Worm (Caenorhabditis elegans) whole organism, L4 larva: ENCODE results near the gene ZK662.2.

Source experiments
- D1046.2 ChIP-seq: fragments of 200-800 bp; sonication (Bioruptor generic); IDR thresholded peaks from 2 replicates; pipeline ENCODE4 v1.3.6; 2022; ENCODE audit warnings: missing genetic modification characterization, missing compliant biosample characterization
- F10B5.3 ChIP-seq: sonication (generic microtip); optimal IDR thresholded peaks from 2 replicates; lab custom pipeline; 2016; ENCODE audit warnings: mild to moderate bottlenecking, missing genetic modification characterization, missing compliant biosample characterization
- F26F4.8 ChIP-seq: fragments of 200-800 bp; sonication (Bioruptor generic); conservative IDR thresholded peaks from 2 replicates; pipeline ENCODE4 v1.3.6; 2022; ENCODE audit warnings: missing genetic modification characterization, missing compliant biosample characterization
- R02D3.7 ChIP-seq: fragments of 150-350 bp; sonication (generic microtip); optimal IDR thresholded peaks from 3 replicates; lab custom pipeline; 2014; ENCODE audit warnings: missing biosample characterization, missing genetic modification characterization
- ZK337.2 ChIP-seq: fragments of 200-800 bp; sonication (Bioruptor generic); IDR thresholded peaks from 2 replicates; pipeline ENCODE4 v1.3.6; 2022; ENCODE audit warnings: missing genetic modification reagents, missing genetic modification characterization, missing compliant biosample characterization
- arid-1 ChIP-seq: fragments of 200-800 bp; sonication (Bioruptor generic); conservative IDR thresholded peaks from 2 replicates; pipeline ENCODE4 v1.3.6; 2022; ENCODE audit warnings: missing genetic modification reagents, missing genetic modification characterization, missing compliant biosample characterization
- ctbp-1 ChIP-seq: fragments of 200-800 bp; sonication (Bioruptor generic); IDR thresholded peaks from 2 replicates; pipeline ENCODE4 v1.3.6; 2022; ENCODE audit warnings: missing genetic modification reagents, missing genetic modification characterization, missing compliant biosample characterization
- daf-16 ChIP-seq, 3 experiments: sonication (generic microtip); optimal IDR thresholded peaks; 2 replicates each; lab custom pipeline; 2016 to 2017; ENCODE audit warnings: missing genetic modification characterization in 3 of 3, missing genetic modification reagents in 3 of 3, mild to moderate bottlenecking in 2 of 3, missing compliant biosample characterization in 2 of 3, missing biosample characterization in 1 of 3, moderate library complexity in 1 of 3
- daf-19 ChIP-seq: fragments of 200-800 bp; sonication (Bioruptor generic); conservative IDR thresholded peaks from 2 replicates; pipeline ENCODE4 v1.3.6; 2022; ENCODE audit warnings: missing genetic modification characterization, missing compliant biosample characterization
- dmd-8 ChIP-seq: fragments of 200-800 bp; sonication (Bioruptor generic); IDR thresholded peaks from 2 replicates; pipeline ENCODE4 v1.3.6; 2022; ENCODE audit warnings: missing genetic modification characterization, missing compliant biosample characterization
- dmd-9 ChIP-seq: fragments of 200-800 bp; sonication (Bioruptor generic); IDR thresholded peaks from 2 replicates; pipeline ENCODE4 v1.3.6; 2022; ENCODE audit warnings: missing genetic modification reagents, missing genetic modification characterization, missing compliant biosample characterization
- dpl-1 ChIP-seq: fragments of 150-350 bp; optimal IDR thresholded peaks from 2 replicates; lab custom pipeline; 2014; ENCODE audit warnings: missing biosample characterization, missing genetic modification reagents, missing genetic modification characterization
- dve-1 ChIP-seq: sonication (generic microtip); optimal IDR thresholded peaks from 2 replicates; lab custom pipeline; 2017; ENCODE audit warnings: antibody characterized with exemption, mild to moderate bottlenecking, missing genetic modification characterization, missing compliant biosample characterization; ENCODE audit not compliant: insufficient read depth
- egl-27 ChIP-seq: sonication (generic microtip); optimal IDR thresholded peaks from 3 replicates; lab custom pipeline; 2017; ENCODE audit warnings: missing biosample characterization, missing genetic modification reagents, missing genetic modification characterization
- egl-43 ChIP-seq: fragments of 200-800 bp; sonication (Bioruptor generic); IDR thresholded peaks from 2 replicates; pipeline ENCODE4 v1.3.6; 2022; ENCODE audit warnings: missing genetic modification reagents, missing genetic modification characterization, missing compliant biosample characterization
- fkh-10 ChIP-seq: fragments of 150-350 bp; optimal IDR thresholded peaks from 2 replicates; lab custom pipeline; 2014; ENCODE audit warnings: missing biosample characterization, missing genetic modification reagents, missing genetic modification characterization
- gei-8 ChIP-seq: fragments of 200-800 bp; sonication (Bioruptor generic); optimal IDR thresholded peaks from 2 replicates; lab custom pipeline; 2018; ENCODE audit warnings: mild to moderate bottlenecking, missing genetic modification characterization, missing compliant biosample characterization
- hlh-11 ChIP-seq: fragments of 200-800 bp; sonication (Bioruptor generic); optimal IDR thresholded peaks from 2 replicates; lab custom pipeline; 2018; ENCODE audit warnings: mild to moderate bottlenecking, missing genetic modification characterization, missing compliant biosample characterization
- hmg-1.1 ChIP-seq: fragments of 200-800 bp; sonication (Bioruptor generic); IDR thresholded peaks from 2 replicates; pipeline ENCODE4 v1.3.6; 2022; ENCODE audit warnings: missing genetic modification reagents, missing genetic modification characterization, missing compliant biosample characterization
- jun-1 ChIP-seq: fragments of 150-350 bp; optimal IDR thresholded peaks from 2 replicates; lab custom pipeline; 2014; ENCODE audit warnings: missing biosample characterization, missing genetic modification reagents, missing genetic modification characterization
- lim-7 ChIP-seq: fragments of 200-800 bp; sonication (Bioruptor generic); IDR thresholded peaks from 2 replicates; pipeline ENCODE4 v1.3.6; 2022; ENCODE audit warnings: missing genetic modification characterization, missing compliant biosample characterization
- lin-1 ChIP-seq: fragments of 200-800 bp; sonication (Bioruptor generic); IDR thresholded peaks from 2 replicates; pipeline ENCODE4 v1.3.6; 2022; ENCODE audit warnings: missing genetic modification reagents, missing genetic modification characterization, missing compliant biosample characterization
- lin-38 ChIP-seq: fragments of 200-800 bp; sonication (Bioruptor generic); IDR thresholded peaks from 2 replicates; pipeline ENCODE4 v1.3.6; 2022; ENCODE audit warnings: missing genetic modification reagents, missing genetic modification characterization, missing compliant biosample characterization
- lin-39 ChIP-seq: fragments of 150-350 bp; optimal IDR thresholded peaks from 2 replicates; lab custom pipeline; 2014; ENCODE audit warnings: missing biosample characterization, missing genetic modification reagents, missing genetic modification characterization
- lir-3 ChIP-seq: sonication (generic microtip); optimal IDR thresholded peaks from 2 replicates; lab custom pipeline; 2016; ENCODE audit warnings: mild to moderate bottlenecking, missing genetic modification characterization, missing compliant biosample characterization
- madf-9 ChIP-seq: fragments of 200-800 bp; sonication (Bioruptor generic); conservative IDR thresholded peaks from 2 replicates; pipeline ENCODE4 v1.3.6; 2022; ENCODE audit warnings: missing genetic modification reagents, missing genetic modification characterization, missing compliant biosample characterization
- mxl-3 ChIP-seq: fragments of 200-800 bp; sonication (Bioruptor generic); optimal IDR thresholded peaks from 2 replicates; lab custom pipeline; 2018; ENCODE audit warnings: mild to moderate bottlenecking, missing genetic modification characterization, missing compliant biosample characterization
- nhr-10 ChIP-seq: fragments of 150-350 bp; optimal IDR thresholded peaks from 2 replicates; lab custom pipeline; 2014; ENCODE audit warnings: missing biosample characterization, missing genetic modification characterization
- nhr-25 ChIP-seq: sonication (generic microtip); optimal IDR thresholded peaks from 2 replicates; lab custom pipeline; 2017; ENCODE audit warnings: missing genetic modification characterization, mild to moderate bottlenecking, missing compliant biosample characterization, antibody characterized with exemption, moderate library complexity, borderline replicate concordance; ENCODE audit not compliant: insufficient read depth
- nhr-28 ChIP-seq: fragments of 150-350 bp; optimal IDR thresholded peaks from 2 replicates; lab custom pipeline; 2014; ENCODE audit warnings: missing biosample characterization, missing genetic modification characterization
- nhr-42 ChIP-seq: fragments of 200-800 bp; sonication (Bioruptor generic); IDR thresholded peaks from 2 replicates; pipeline ENCODE4 v1.3.6; 2022; ENCODE audit warnings: missing genetic modification characterization, missing compliant biosample characterization
- nhr-77 ChIP-seq: fragments of 150-350 bp; optimal IDR thresholded peaks from 2 replicates; lab custom pipeline; 2014; ENCODE audit warnings: missing biosample characterization, missing genetic modification characterization
- php-3 ChIP-seq: fragments of 200-800 bp; sonication (Bioruptor generic); IDR thresholded peaks from 2 replicates; pipeline ENCODE4 v1.3.6; 2022; ENCODE audit warnings: missing genetic modification reagents, missing genetic modification characterization, missing compliant biosample characterization
- set-16 ChIP-seq: fragments of 200-800 bp; sonication (Bioruptor generic); IDR thresholded peaks from 2 replicates; pipeline ENCODE4 v1.3.6; 2022; ENCODE audit warnings: missing genetic modification reagents, missing genetic modification characterization, missing compliant biosample characterization
- snpc-1.2 ChIP-seq: fragments of 200-800 bp; sonication (Bioruptor generic); IDR thresholded peaks from 2 replicates; pipeline ENCODE4 v1.3.6; 2022; ENCODE audit warnings: missing genetic modification reagents, missing genetic modification characterization, missing compliant biosample characterization
- snpc-4 ChIP-seq: fragments of 150-350 bp; optimal IDR thresholded peaks from 2 replicates; lab custom pipeline; 2014; ENCODE audit warnings: missing biosample characterization, missing genetic modification characterization
- spr-3 ChIP-seq: fragments of 200-800 bp; sonication (Bioruptor generic); optimal IDR thresholded peaks from 2 replicates; lab custom pipeline; 2018; ENCODE audit warnings: mild to moderate bottlenecking, missing genetic modification characterization, missing compliant biosample characterization
- unc-39 ChIP-seq: sonication (generic microtip); optimal IDR thresholded peaks from 2 replicates; lab custom pipeline; 2017; ENCODE audit warnings: missing biosample characterization, missing genetic modification characterization
- unc-62 ChIP-seq, 3 experiments: fragments of 150-350 bp in 1 of 3; sonication (generic microtip); optimal IDR thresholded peaks in 2 of 3; peaks in 1 of 3; 1 replicate in 1 of 3; 2 replicates in 2 of 3; lab custom pipeline; 2014 to 2017; ENCODE audit warnings: missing biosample characterization in 3 of 3, missing genetic modification characterization in 3 of 3, missing genetic modification reagents in 3 of 3, missing genotype in 1 of 3
- vab-7 ChIP-seq: fragments of 200-800 bp; sonication (Bioruptor generic); IDR thresholded peaks from 2 replicates; pipeline ENCODE4 v1.3.6; 2022; ENCODE audit warnings: missing genetic modification reagents, missing genetic modification characterization, missing compliant biosample characterization
- zip-11 ChIP-seq: fragments of 200-800 bp; sonication (Bioruptor generic); IDR thresholded peaks from 2 replicates; pipeline ENCODE4 v1.3.6; 2022; ENCODE audit warnings: missing genetic modification characterization, missing compliant biosample characterization

ZK662.2 gene

ce11 chrX:15736419-15736818 is 39.9 kb downstream of the ZK662.2 start (continued):
- TF ChIP-seq spr-3 (peak; percentile 13), lin-38 (GFP tag; lab: Robert Waterston, UW) (no peak; the same call in 1 of the 2 replicates), php-3 (GFP tag; lab: Robert Waterston, UW) (no peak), madf-9 (GFP tag; lab: Robert Waterston, UW) (no peak), F10B5.3 (tag; lab: Kevin White, UChicago) (peak; percentile 94), unc-62 (GFP tag; optimal IDR thresholded peaks at IDR 0.05 in 1 of 2; lab: Kevin White, UChicago) (peak in 1 of 2 experiments; percentile 27), unc-62 (tag; optimal IDR thresholded peaks at IDR 0.05; lab: Kevin White, UChicago) (no peak), lin-1 (GFP tag; lab: Robert Waterston, UW) (peak; percentile 61; the same call in 1 of the 2 replicates), egl-43 (GFP tag; lab: Robert Waterston, UW) (no peak), nhr-10 (tag; lab: Kevin White, UChicago) (peak; percentile 41), snpc-4 (tag; lab: Kevin White, UChicago) (no peak), nhr-77 (peak; percentile 91), lin-39 (tag; lab: Kevin White, UChicago) (no peak), gei-8 (GFP tag; lab: Kevin White, UChicago) (no peak), dve-1 (tag; lab: Kevin White, UChicago) (peak; percentile 94), daf-16 (GFP tag; optimal IDR thresholded peaks at IDR 0.05; lab: Kevin White, UChicago) (no peak), daf-16 (tag; optimal IDR thresholded peaks at IDR 0.05; lab: Kevin White, UChicago) (peak; percentile 67), nhr-42 (peak; percentile 70), nhr-25 (tag; lab: Kevin White, UChicago) (peak; percentile 32), egl-27 (tag; lab: Kevin White, UChicago) (no peak), snpc-1.2 (GFP tag; lab: Robert Waterston, UW) (no peak), mxl-3 (GFP tag; lab: Kevin White, UChicago) (peak; percentile 43)

- TF ChIP-seq egl-43 (GFP tag; lab: Robert Waterston, UW) (peak; percentile 20; the same call in 1 of the 2 replicates), set-16 (GFP tag; lab: Robert Waterston, UW) (peak; percentile 97), ctbp-1 (GFP tag; lab: Robert Waterston, UW) (0 out of 2 replicates have a peak, but pooled peaks have one; percentile 41)
Measured at ce11 chrX:15738432-15739003, 42.0 kb downstream of the ZK662.2 start.

DNA sequence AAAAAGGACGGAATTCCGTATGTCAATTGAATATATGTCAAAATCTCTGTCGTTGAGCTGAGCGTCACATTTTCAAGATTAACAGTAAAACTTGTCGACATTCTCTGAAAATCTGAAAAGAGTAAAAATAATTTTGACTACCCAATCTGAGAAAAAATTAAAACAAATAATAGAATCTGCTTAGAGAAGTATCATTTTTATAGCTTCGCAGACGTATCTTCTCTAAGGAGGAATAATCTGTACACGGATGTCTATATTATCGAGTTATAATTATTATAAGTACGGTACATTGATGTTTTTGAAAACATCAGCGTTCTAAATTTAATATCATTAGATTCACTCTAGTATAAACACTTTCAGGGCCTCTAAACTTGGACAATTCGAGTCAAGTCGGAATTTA is 44.0 kb downstream of the ZK662.2 start, which contains the start of gene srg-64:
Gene srg-64, minus strand, starts transcription at position 101 of the 400 bp plus-strand sequence.
- no peak for TF ChIP-seq R02D3.7 (tag; lab: Kevin White, UChicago)
- no peak for TF ChIP-seq lir-3 (tag; lab: Kevin White, UChicago)
- no peak for TF ChIP-seq unc-62 (GFP tag; optimal IDR thresholded peaks at IDR 0.05 in 1 of 2; lab: Kevin White, UChicago)
- no peak for TF ChIP-seq unc-62 (tag; optimal IDR thresholded peaks at IDR 0.05; lab: Kevin White, UChicago)

DNA sequence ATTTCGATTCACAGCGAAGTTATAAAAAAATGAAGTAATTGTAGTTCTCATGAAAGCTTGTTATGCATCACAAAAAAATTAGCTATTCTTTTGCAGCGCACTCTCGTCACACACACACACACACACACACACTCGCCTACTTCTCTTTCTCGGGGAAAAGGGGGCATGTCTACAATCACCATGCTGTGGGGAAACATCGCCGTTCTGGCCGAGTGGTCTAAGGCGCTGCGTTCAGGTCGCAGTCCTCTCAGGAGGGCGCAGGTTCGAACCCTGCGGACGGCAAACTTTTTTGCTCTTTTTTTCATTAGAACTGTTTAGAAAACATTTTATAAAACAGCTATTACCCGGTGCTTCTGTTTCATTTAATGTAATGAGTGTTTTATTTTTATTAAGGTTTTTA is 45.4 kb downstream of the ZK662.2 start:
- TF ChIP-seq F26F4.8 (GFP tag; lab: Robert Waterston, UW) (peak; percentile 76; the same call in 1 of the 2 replicates), lin-38 (GFP tag; lab: Robert Waterston, UW) (peak; percentile 79), set-16 (GFP tag; lab: Robert Waterston, UW) (peak; percentile 75), hmg-1.1 (GFP tag; lab: Robert Waterston, UW) (peak; percentile 97), jun-1 (tag; lab: Kevin White, UChicago) (peak; percentile 43), dmd-9 (GFP tag; lab: Robert Waterston, UW) (peak; percentile 88), ZK337.2 (no peak), hlh-11 (tag; lab: Kevin White, UChicago) (peak; percentile 74), unc-39 (tag; lab: Kevin White, UChicago) (no peak), php-3 (GFP tag; lab: Robert Waterston, UW) (0 out of 2 replicates have a peak, but pooled peaks have one; percentile 40), F10B5.3 (tag; lab: Kevin White, UChicago) (peak; percentile 12), nhr-28 (tag; lab: Kevin White, UChicago) (peak; percentile 39), daf-19 (GFP tag; lab: Robert Waterston, UW) (no peak), fkh-10 (GFP tag; lab: Kevin White, UChicago) (peak; percentile 39), nhr-42 (peak; percentile 83), lim-7 (peak; percentile 88), dmd-8 (GFP tag; lab: Robert Waterston, UW) (peak; percentile 94), ctbp-1 (GFP tag; lab: Robert Waterston, UW) (peak; percentile 75), zip-11 (GFP tag; lab: Robert Waterston, UW) (no peak), vab-7 (GFP tag; lab: Robert Waterston, UW) (peak; percentile 86), arid-1 (peak; percentile 92), dve-1 (tag; lab: Kevin White, UChicago) (peak; percentile 55), dpl-1 (GFP tag; lab: Kevin White, UChicago) (peak; percentile 1), D1046.2 (GFP tag; lab: Robert Waterston, UW) (peak; percentile 79; the same call in 1 of the 2 replicates)
